Worm (Caenorhabditis elegans) whole organism, L2 larva: ENCODE results near the gene tag-124.

Source experiments
- C34F6.9 ChIP-seq: fragments of 150-350 bp; optimal IDR thresholded peaks from 2 replicates; lab custom pipeline; 2014; ENCODE audit warnings: missing biosample characterization, missing genetic modification characterization
- F13H6.1 ChIP-seq: sonication (generic microtip); optimal IDR thresholded peaks from 2 replicates; lab custom pipeline; 2016; ENCODE audit warnings: missing genetic modification characterization, missing compliant biosample characterization
- R02D3.7 ChIP-seq: fragments of 150-350 bp; optimal IDR thresholded peaks from 2 replicates; lab custom pipeline; 2014; ENCODE audit warnings: missing biosample characterization, missing genetic modification characterization
- Y55F3AM.14 ChIP-seq: fragments of 200-800 bp; sonication (Bioruptor generic); optimal IDR thresholded peaks from 2 replicates; lab custom pipeline; 2018; ENCODE audit warnings: mild to moderate bottlenecking, missing genetic modification characterization, missing compliant biosample characterization
- ZK546.5 ChIP-seq: sonication (generic microtip); optimal IDR thresholded peaks from 2 replicates; lab custom pipeline; 2017; ENCODE audit warnings: missing biosample characterization, missing genetic modification characterization
- alr-1 ChIP-seq: fragments of 150-350 bp; optimal IDR thresholded peaks from 2 replicates; lab custom pipeline; 2014; ENCODE audit warnings: missing biosample characterization, missing genetic modification characterization
- aly-2 ChIP-seq: fragments of 150-350 bp; optimal IDR thresholded peaks from 2 replicates; lab custom pipeline; 2014; ENCODE audit warnings: missing biosample characterization, missing genetic modification characterization
- ama-1 ChIP-seq: fragments of 150-350 bp; optimal IDR thresholded peaks from 2 replicates; lab custom pipeline; 2018; ENCODE audit warnings: inconsistent platforms
- blmp-1 ChIP-seq: sonication (generic microtip); optimal IDR thresholded peaks from 2 replicates; lab custom pipeline; 2017; ENCODE audit warnings: missing genetic modification characterization, mild to moderate bottlenecking, missing compliant biosample characterization, antibody characterized with exemption, moderate library complexity; ENCODE audit not compliant: insufficient read depth
- ceh-16 ChIP-seq: fragments of 150-350 bp; optimal IDR thresholded peaks from 2 replicates; lab custom pipeline; 2014; ENCODE audit warnings: missing biosample characterization, missing genetic modification characterization
- ceh-82 ChIP-seq: fragments of 150-350 bp; optimal IDR thresholded peaks from 2 replicates; lab custom pipeline; 2014; ENCODE audit warnings: missing biosample characterization, missing genetic modification characterization
- crh-2 ChIP-seq: sonication (generic microtip); optimal IDR thresholded peaks from 2 replicates; lab custom pipeline; 2017; ENCODE audit warnings: missing biosample characterization, missing genetic modification characterization
- dmd-4 ChIP-seq: sonication (generic microtip); optimal IDR thresholded peaks from 2 replicates; lab custom pipeline; 2017; ENCODE audit warnings: missing biosample characterization, missing genetic modification characterization
- egl-27 ChIP-seq: sonication (generic microtip); optimal IDR thresholded peaks from 3 replicates; lab custom pipeline; 2017; ENCODE audit warnings: missing biosample characterization, missing genetic modification reagents, missing genetic modification characterization
- elt-1 ChIP-seq: fragments of 150-350 bp; optimal IDR thresholded peaks from 2 replicates; lab custom pipeline; 2014; ENCODE audit warnings: missing biosample characterization, missing genetic modification characterization
- elt-3 ChIP-seq: sonication (generic microtip); optimal IDR thresholded peaks from 2 replicates; lab custom pipeline; 2017; ENCODE audit warnings: missing biosample characterization, missing genetic modification characterization
- fos-1 ChIP-seq: fragments of 150-350 bp; optimal IDR thresholded peaks from 2 replicates; lab custom pipeline; 2014; ENCODE audit warnings: missing biosample characterization, missing genetic modification characterization
- gmeb-1 ChIP-seq: fragments of 150-350 bp; optimal IDR thresholded peaks from 2 replicates; lab custom pipeline; 2014; ENCODE audit warnings: missing biosample characterization, missing genetic modification characterization
- lin-11 ChIP-seq: fragments of 150-350 bp; sonication (generic microtip); optimal IDR thresholded peaks from 2 replicates; lab custom pipeline; 2014; ENCODE audit warnings: missing biosample characterization, missing genetic modification characterization, inconsistent platforms, mixed read lengths
- lin-13 ChIP-seq: fragments of 150-350 bp; optimal IDR thresholded peaks from 2 replicates; lab custom pipeline; 2014; ENCODE audit warnings: missing biosample characterization, missing genetic modification reagents, missing genetic modification characterization
- lin-39 ChIP-seq: fragments of 150-350 bp; optimal IDR thresholded peaks from 2 replicates; lab custom pipeline; 2014; ENCODE audit warnings: missing biosample characterization, missing genetic modification reagents, missing genetic modification characterization
- lsy-2 ChIP-seq, 2 experiments: fragments of 150-350 bp in 1 of 2; sonication (generic microtip) in 1 of 2; optimal IDR thresholded peaks; 2 replicates each; lab custom pipeline; 2014 to 2017; ENCODE audit warnings: missing biosample characterization in 2 of 2, missing genetic modification characterization in 2 of 2
- mab-5 ChIP-seq: fragments of 150-350 bp; optimal IDR thresholded peaks from 2 replicates; lab custom pipeline; 2014; ENCODE audit warnings: missing biosample characterization, missing genetic modification characterization
- mbf-1 ChIP-seq: sonication (generic microtip); optimal IDR thresholded peaks from 2 replicates; lab custom pipeline; 2017; ENCODE audit warnings: missing biosample characterization, missing genetic modification characterization
- mdl-1 ChIP-seq, 2 experiments: fragments of 150-350 bp in 1 of 2; sonication (generic microtip) in 1 of 2; optimal IDR thresholded peaks; 2 replicates each; lab custom pipeline; 2017; ENCODE audit warnings: missing biosample characterization in 2 of 2, missing genetic modification characterization in 2 of 2
- nhr-10 ChIP-seq: sonication (generic microtip); optimal IDR thresholded peaks from 2 replicates; lab custom pipeline; 2017; ENCODE audit warnings: missing biosample characterization, missing genetic modification characterization
- nhr-11 ChIP-seq: fragments of 150-350 bp; optimal IDR thresholded peaks from 2 replicates; lab custom pipeline; 2014; ENCODE audit warnings: missing biosample characterization, missing genetic modification characterization
- nhr-12 ChIP-seq: fragments of 150-350 bp; optimal IDR thresholded peaks from 2 replicates; lab custom pipeline; 2014; ENCODE audit warnings: missing biosample characterization, missing genetic modification characterization
- nhr-129 ChIP-seq: fragments of 150-350 bp; optimal IDR thresholded peaks from 2 replicates; lab custom pipeline; 2014; ENCODE audit warnings: missing biosample characterization, missing genetic modification characterization
- nhr-21 ChIP-seq: fragments of 150-350 bp; optimal IDR thresholded peaks from 2 replicates; lab custom pipeline; 2014; ENCODE audit warnings: missing biosample characterization, missing genetic modification characterization
- nhr-23 ChIP-seq: fragments of 150-350 bp; optimal IDR thresholded peaks from 2 replicates; lab custom pipeline; 2014; ENCODE audit warnings: missing biosample characterization, missing genetic modification reagents, missing genetic modification characterization
- nhr-237 ChIP-seq: fragments of 150-350 bp; optimal IDR thresholded peaks from 2 replicates; lab custom pipeline; 2014; ENCODE audit warnings: missing biosample characterization, missing genetic modification characterization
- nhr-25 ChIP-seq: fragments of 150-350 bp; sonication (generic microtip); optimal IDR thresholded peaks from 3 replicates; lab custom pipeline; 2014; ENCODE audit warnings: missing biosample characterization, missing genetic modification characterization
- nhr-6 ChIP-seq: fragments of 150-350 bp; optimal IDR thresholded peaks from 2 replicates; lab custom pipeline; 2014; ENCODE audit warnings: missing biosample characterization, missing genetic modification characterization
- nhr-77 ChIP-seq: fragments of 150-350 bp; optimal IDR thresholded peaks from 2 replicates; lab custom pipeline; 2014; ENCODE audit warnings: missing biosample characterization, missing genetic modification characterization
- peb-1 ChIP-seq: fragments of 150-350 bp; optimal IDR thresholded peaks from 2 replicates; lab custom pipeline; 2014; ENCODE audit warnings: missing biosample characterization, missing genetic modification characterization
- sem-4 ChIP-seq: fragments of 150-350 bp; optimal IDR thresholded peaks from 2 replicates; lab custom pipeline; 2014; ENCODE audit warnings: missing biosample characterization, missing genetic modification reagents, missing genetic modification characterization
- skn-1 ChIP-seq: sonication (generic microtip); optimal IDR thresholded peaks from 2 replicates; lab custom pipeline; 2017; ENCODE audit warnings: missing biosample characterization, missing genetic modification characterization
- sma-3 ChIP-seq: sonication (generic microtip); optimal IDR thresholded peaks from 2 replicates; lab custom pipeline; 2016; ENCODE audit warnings: missing genetic modification reagents, missing genetic modification characterization, missing compliant biosample characterization
- sma-9 ChIP-seq, 2 experiments: fragments of 150-350 bp in 1 of 2; sonication (generic microtip) in 1 of 2; optimal IDR thresholded peaks; 2 replicates each; lab custom pipeline; 2014 to 2016; ENCODE audit warnings: missing genetic modification characterization in 2 of 2, mild to moderate bottlenecking in 1 of 2, missing biosample characterization in 1 of 2, missing compliant biosample characterization in 1 of 2, missing genetic modification reagents in 1 of 2, moderate library complexity in 1 of 2
- snpc-4 ChIP-seq: fragments of 150-350 bp; optimal IDR thresholded peaks from 2 replicates; lab custom pipeline; 2014; ENCODE audit warnings: missing biosample characterization, missing genetic modification characterization
- unc-39 ChIP-seq: fragments of 150-350 bp; optimal IDR thresholded peaks from 2 replicates; lab custom pipeline; 2014; ENCODE audit warnings: missing biosample characterization, missing genetic modification characterization
- unc-55 ChIP-seq: fragments of 150-350 bp; sonication (generic microtip); optimal IDR thresholded peaks from 3 replicates; lab custom pipeline; 2014; ENCODE audit warnings: missing biosample characterization, missing genetic modification reagents, missing genetic modification characterization
- unc-62 ChIP-seq: fragments of 150-350 bp; optimal IDR thresholded peaks from 2 replicates; lab custom pipeline; 2014; ENCODE audit warnings: missing biosample characterization, missing genetic modification reagents, missing genetic modification characterization
- zag-1 ChIP-seq: fragments of 150-350 bp; optimal IDR thresholded peaks from 2 replicates; lab custom pipeline; 2014; ENCODE audit warnings: missing biosample characterization, missing genetic modification characterization
- ztf-1 ChIP-seq: fragments of 200-800 bp; sonication (Bioruptor generic); conservative IDR thresholded peaks from 2 replicates; pipeline ENCODE4 v1.3.6; 2022; ENCODE audit warnings: missing genetic modification characterization, missing compliant biosample characterization
- ztf-11 ChIP-seq: sonication (generic microtip); optimal IDR thresholded peaks from 2 replicates; lab custom pipeline; 2017; ENCODE audit warnings: missing biosample characterization, missing genetic modification characterization
- ztf-4 ChIP-seq: fragments of 150-350 bp; optimal IDR thresholded peaks from 2 replicates; lab custom pipeline; 2014; ENCODE audit warnings: missing biosample characterization, missing genetic modification characterization

The tag-124 gene

ce11 chrII:9591071-9591470 is at the start of gene tag-124, which contains the start of gene E02H1.1:
tag-124 (plus strand) TSS chrII:9591292.
E02H1.1 (minus strand) TSS chrII:9591164.
- TF ChIP-seq sem-4 (peak; percentile 66), F13H6.1 (tag; lab: Kevin White, UChicago) (peak; percentile 75), lsy-2 (tag; optimal IDR thresholded peaks at IDR 0.05; lab: Kevin White, UChicago) (peak; percentile 67 to 89), nhr-77 (tag; lab: Kevin White, UChicago) (no peak), nhr-129 (tag; lab: Kevin White, UChicago) (peak; percentile 67), ztf-4 (tag; lab: Kevin White, UChicago) (no peak), nhr-25 (tag; lab: Kevin White, UChicago) (peak; percentile 77), ceh-82 (tag; lab: Kevin White, UChicago) (no peak), skn-1 (tag; lab: Kevin White, UChicago) (no peak), ama-1 (lab: Kevin White, UChicago) (no peak), nhr-12 (tag; lab: Kevin White, UChicago) (no peak), fos-1 (peak; percentile 27), ZK546.5 (tag; lab: Kevin White, UChicago) (no peak), aly-2 (tag; lab: Kevin White, UChicago) (no peak), ztf-1 (GFP tag; lab: Robert Waterston, UW) (no peak), sma-9 (GFP tag; optimal IDR thresholded peaks at IDR 0.05; lab: Kevin White, UChicago) (peak; percentile 92), sma-9 (tag; optimal IDR thresholded peaks at IDR 0.05; lab: Kevin White, UChicago) (no peak), C34F6.9 (tag; lab: Kevin White, UChicago) (peak; percentile 81), ceh-16 (tag; lab: Kevin White, UChicago) (no peak), nhr-21 (tag; lab: Kevin White, UChicago) (peak; percentile 66), alr-1 (tag; lab: Kevin White, UChicago) (no peak), nhr-6 (tag; lab: Kevin White, UChicago) (peak; percentile 64), lin-39 (tag; lab: Kevin White, UChicago) (no peak), nhr-23 (tag; lab: Kevin White, UChicago) (no peak), blmp-1 (tag; lab: Kevin White, UChicago) (peak; percentile 12), nhr-11 (tag; lab: Kevin White, UChicago) (no peak), zag-1 (tag; lab: Kevin White, UChicago) (no peak), snpc-4 (tag; lab: Kevin White, UChicago) (peak; percentile 49), ztf-11 (tag; lab: Kevin White, UChicago) (no peak), Y55F3AM.14 (GFP tag; lab: Kevin White, UChicago) (no peak), mdl-1 (tag; optimal IDR thresholded peaks at IDR 0.05; lab: Kevin White, UChicago) (no peak), gmeb-1 (tag; lab: Kevin White, UChicago) (peak; percentile 61), elt-1 (tag; lab: Kevin White, UChicago) (no peak), egl-27 (tag; lab: Kevin White, UChicago) (peak; percentile 38), unc-55 (GFP tag; lab: Kevin White, UChicago) (peak; percentile 89), unc-39 (tag; lab: Kevin White, UChicago) (no peak), dmd-4 (tag; lab: Kevin White, UChicago) (no peak), mbf-1 (tag; lab: Kevin White, UChicago) (no peak), sma-3 (GFP tag; lab: Kevin White, UChicago) (peak; percentile 88), nhr-10 (tag; lab: Kevin White, UChicago) (no peak), R02D3.7 (no peak), peb-1 (no peak), mab-5 (tag; lab: Kevin White, UChicago) (peak; percentile 69), unc-62 (GFP tag; lab: Kevin White, UChicago) (no peak), lin-13 (GFP tag; lab: Kevin White, UChicago) (peak; percentile 51), elt-3 (no peak), lin-11 (tag; lab: Kevin White, UChicago) (no peak), nhr-237 (tag; lab: Kevin White, UChicago) (no peak), crh-2 (peak; percentile 72)
